Worm (Caenorhabditis elegans): ENCODE results near the gene VM106R.1.

DNA sequence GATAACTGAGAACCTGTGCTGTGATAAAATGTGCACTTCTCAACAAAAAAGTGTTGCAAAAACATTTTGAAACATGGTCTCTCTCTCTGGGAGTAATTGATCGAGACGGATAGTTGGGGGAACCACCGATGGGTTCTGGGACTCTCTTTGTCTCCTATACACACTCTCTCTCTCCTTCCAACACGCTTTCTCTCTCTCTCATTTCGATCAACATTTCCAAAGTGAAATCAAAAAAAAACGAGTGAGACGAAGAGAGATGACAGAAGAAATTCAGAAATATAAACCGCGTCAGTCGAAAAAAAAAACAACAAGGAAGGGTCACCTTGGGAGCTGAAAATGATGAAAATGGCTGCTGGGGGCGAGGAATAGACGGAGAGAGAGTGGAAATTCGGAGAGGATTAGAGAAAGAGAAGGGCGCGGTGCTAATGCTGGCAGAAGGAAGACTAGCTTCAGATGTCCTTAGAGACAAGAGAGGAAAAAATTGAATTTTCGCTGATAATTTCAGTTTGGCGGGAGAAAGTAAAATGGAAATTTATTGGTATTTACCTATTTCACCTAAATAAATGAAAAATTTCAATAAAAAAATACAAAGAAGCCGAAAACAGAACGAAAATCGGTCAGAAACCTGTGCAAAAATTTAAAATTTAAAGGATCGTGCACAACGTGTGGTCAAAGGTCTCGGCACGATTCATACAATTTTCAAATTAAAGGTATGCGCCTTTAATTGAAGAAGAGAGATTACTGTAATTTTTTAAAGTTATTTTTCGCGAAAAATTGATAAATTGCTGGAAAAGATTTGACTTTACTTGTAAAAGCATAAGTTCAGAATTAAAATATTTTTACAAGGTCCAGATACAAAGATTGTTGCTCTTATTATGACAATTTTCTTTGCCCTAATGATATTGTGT is 34.0 kb upstream of the VM106R.1 start:
- TF ChIP-seq blmp-1 (tag; optimal IDR thresholded peaks at IDR 0.05) (no peak), lin-32 (GFP tag; optimal IDR thresholded peaks at IDR 0.05) (no peak), nhr-237 (tag; optimal IDR thresholded peaks at IDR 0.05) (no peak), elt-1 (tag; optimal IDR thresholded peaks at IDR 0.05; ENCODE audit: borderline replicate concordance, insufficient read depth) (no peak)

Measured in whole organism, mixed stage, embryonic.